Fruit fly (Drosophila melanogaster) whole organism, wandering third instar larva: Measurements from ENCODE around the gene CG34435.

Experiments used
- GATAd ChIP-seq: sonication (Bioruptor generic); optimal IDR thresholded peaks from 2 replicates; lab custom pipeline; 2016; ENCODE audit warnings: missing biosample characterization, missing genetic modification characterization
- Hnf4 ChIP-seq: fragments of 200-800 bp; sonication (Bioruptor generic); optimal IDR thresholded peaks from 2 replicates; lab custom pipeline; 2016; ENCODE audit warnings: missing biosample characterization, mild to moderate bottlenecking, missing genetic modification characterization
- Jra ChIP-seq: sonication (Bioruptor generic); optimal IDR thresholded peaks from 2 replicates; lab custom pipeline; 2016; ENCODE audit warnings: missing biosample characterization, missing genetic modification characterization
- Mio ChIP-seq: sonication (Bioruptor generic); optimal IDR thresholded peaks from 2 replicates; lab custom pipeline; 2016; ENCODE audit warnings: missing biosample characterization, missing genetic modification characterization
- OdsH ChIP-seq: fragments of 200-800 bp; sonication (Bioruptor generic); optimal IDR thresholded peaks from 2 replicates; lab custom pipeline; 2016; ENCODE audit warnings: missing biosample characterization, mild to moderate bottlenecking, missing genetic modification characterization
- br ChIP-seq: fragments of 200-800 bp; sonication (Bioruptor generic); optimal IDR thresholded peaks from 2 replicates; lab custom pipeline; 2016; ENCODE audit warnings: missing biosample characterization, missing genetic modification characterization
- dsf ChIP-seq: sonication (Bioruptor generic); optimal IDR thresholded peaks from 2 replicates; lab custom pipeline; 2016; ENCODE audit warnings: missing biosample characterization, missing genetic modification characterization, borderline replicate concordance
- ey ChIP-seq: fragments of 200-800 bp; sonication (Bioruptor generic); optimal IDR thresholded peaks from 2 replicates; lab custom pipeline; 2016; ENCODE audit warnings: missing biosample characterization, missing genetic modification characterization
- foxo ChIP-seq, 2 experiments: fragments of 200-800 bp; sonication (Bioruptor generic); optimal IDR thresholded peaks; 2 replicates in 1 of 2; 3 replicates in 1 of 2; lab custom pipeline; 2016 to 2017; ENCODE audit warnings: missing biosample characterization in 2 of 2, missing genetic modification characterization in 2 of 2
- fru ChIP-seq: fragments of 200-800 bp; sonication (Bioruptor generic); optimal IDR thresholded peaks from 3 replicates; lab custom pipeline; 2016; ENCODE audit warnings: missing biosample characterization, mild to moderate bottlenecking, missing genetic modification characterization
- pan ChIP-seq: fragments of >200 bp; optimal IDR thresholded peaks from 2 replicates; lab custom pipeline; 2017
- sv ChIP-seq: fragments of 200-800 bp; sonication (Bioruptor generic); optimal IDR thresholded peaks from 3 replicates; lab custom pipeline; 2016; ENCODE audit warnings: missing biosample characterization, missing genetic modification characterization
- usp ChIP-seq: fragments of >200 bp; optimal IDR thresholded peaks from 2 replicates; lab custom pipeline; 2017; ENCODE audit warnings: missing biosample characterization, missing genetic modification characterization

DNA sequence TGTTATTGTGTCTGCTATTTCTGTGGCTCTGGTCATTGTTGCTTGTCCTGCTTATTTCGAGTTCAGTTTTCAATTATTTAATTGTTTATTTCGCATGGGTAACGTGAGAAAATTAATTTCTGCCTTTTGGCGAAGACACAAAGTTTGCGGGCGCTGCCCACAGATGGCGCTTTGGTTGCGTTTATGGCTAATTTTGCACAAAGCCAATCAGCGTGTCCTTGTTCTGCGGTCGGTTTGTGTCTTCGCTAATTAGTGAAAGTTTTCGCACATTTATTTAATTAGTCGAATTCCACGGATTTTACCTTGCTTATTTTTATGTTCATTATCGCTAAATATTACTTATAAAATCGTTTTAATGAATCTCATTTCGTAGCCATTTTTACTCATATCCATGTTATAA is 50.9 kb downstream of the CG34435 start:
- TF ChIP-seq usp (GFP tag; lab: Kevin White, UChicago) (no peak), GATAd (no peak), ey (GFP tag; lab: Kevin White, UChicago) (no peak), Hnf4 (GFP tag; lab: Kevin White, UChicago) (no peak), Mio (GFP tag; lab: Kevin White, UChicago) (no peak), sv (GFP tag; lab: Kevin White, UChicago) (no peak), foxo (GFP tag; optimal IDR thresholded peaks at IDR 0.05; lab: Kevin White, UChicago) (no peak), fru (GFP tag; lab: Kevin White, UChicago) (no peak), Jra (no peak), dsf (GFP tag; lab: Kevin White, UChicago) (no peak), OdsH (GFP tag; lab: Kevin White, UChicago) (no peak), br (GFP tag; lab: Kevin White, UChicago) (no peak), pan (lab: Kevin White, UChicago) (no peak)
